Fruit fly (Drosophila melanogaster) whole organism, adult: ENCODE measurements around the gene Nup153.

Source experiments
- kay ChIP-seq: fragments of 200-800 bp; sonication (Bioruptor generic); peaks from one replicate; lab custom pipeline; 2016; ENCODE audit warnings: missing biosample characterization, missing genetic modification characterization, borderline replicate concordance
- tj ChIP-seq: fragments of 200-800 bp; sonication (Bioruptor generic); optimal IDR thresholded peaks from 3 replicates; lab custom pipeline; 2017; ENCODE audit warnings: missing biosample characterization, mild to moderate bottlenecking, missing genetic modification characterization, moderate library complexity

dm6 chrX:16565377-16565776 lies 33.7 kb upstream of the Nup153 start:
- TF ChIP-seq tj (GFP tag; lab: Kevin White, UChicago) (no peak), kay (peak; percentile 39)
